Fruit fly (Drosophila melanogaster) whole organism, embryonic: Measurements from ENCODE around the gene Top3beta.

Source experiments
- Bteb2 ChIP-seq: fragments of 200-800 bp; sonication (Bioruptor generic); optimal IDR thresholded peaks from 2 replicates; lab custom pipeline; 2016; ENCODE audit warnings: missing biosample characterization, missing genetic modification characterization
- CG10366 ChIP-seq: fragments of 200-800 bp; sonication (Bioruptor generic); IDR thresholded peaks from 2 replicates; pipeline ENCODE4 v1.3.6; 2022; ENCODE audit warnings: missing biosample characterization, missing genetic modification characterization
- CG12155 ChIP-seq: fragments of 200-800 bp; sonication (Bioruptor generic); optimal IDR thresholded peaks from 3 replicates; lab custom pipeline; 2016; ENCODE audit warnings: missing biosample characterization, missing genetic modification characterization
- CG13123 ChIP-seq: fragments of 200-800 bp; sonication (Bioruptor generic); optimal IDR thresholded peaks from 2 replicates; lab custom pipeline; 2016; ENCODE audit warnings: missing biosample characterization, missing genetic modification characterization
- CG14441 ChIP-seq: fragments of 200-800 bp; sonication (Bioruptor generic); IDR thresholded peaks from 2 replicates; pipeline ENCODE4 v1.3.6; 2022; ENCODE audit warnings: missing biosample characterization, missing genetic modification characterization
- CG15073 ChIP-seq: fragments of 200-800 bp; sonication (Bioruptor generic); optimal IDR thresholded peaks from 2 replicates; lab custom pipeline; 2016; ENCODE audit warnings: missing biosample characterization, missing genetic modification characterization
- CG15269 ChIP-seq: fragments of 200-800 bp; sonication (Bioruptor generic); optimal IDR thresholded peaks from 2 replicates; lab custom pipeline; 2018; ENCODE audit warnings: missing biosample characterization, mild to moderate bottlenecking, missing genetic modification characterization, moderate library complexity
- CG16863 ChIP-seq: fragments of 200-800 bp; sonication (Bioruptor generic); optimal IDR thresholded peaks from 3 replicates; lab custom pipeline; 2016; ENCODE audit warnings: missing biosample characterization, missing genetic modification characterization
- CG17359 ChIP-seq: fragments of 200-800 bp; sonication (Bioruptor generic); optimal IDR thresholded peaks from 3 replicates; lab custom pipeline; 2018; ENCODE audit warnings: missing biosample characterization, mild to moderate bottlenecking, missing genetic modification characterization, moderate library complexity
- CG18764 ChIP-seq: fragments of 200-800 bp; sonication (Bioruptor generic); optimal IDR thresholded peaks from 3 replicates; lab custom pipeline; 2016; ENCODE audit warnings: missing biosample characterization, missing genetic modification characterization
- CG2678 ChIP-seq: fragments of 200-800 bp; sonication (Bioruptor generic); optimal IDR thresholded peaks from 3 replicates; lab custom pipeline; 2019; ENCODE audit warnings: missing biosample characterization, mild to moderate bottlenecking, missing genetic modification characterization, moderate library complexity
- CG2712 ChIP-seq: fragments of 200-800 bp; optimal IDR thresholded peaks from 3 replicates; lab custom pipeline; 2019; ENCODE audit warnings: missing biosample characterization, mild to moderate bottlenecking, missing genetic modification characterization, moderate library complexity
- CG4282 ChIP-seq: fragments of 200-800 bp; sonication (Bioruptor generic); optimal IDR thresholded peaks from 2 replicates; lab custom pipeline; 2016; ENCODE audit warnings: missing biosample characterization, missing genetic modification characterization
- CG4617 ChIP-seq: fragments of 200-800 bp; sonication (Bioruptor generic); optimal IDR thresholded peaks from 3 replicates; lab custom pipeline; 2016; ENCODE audit warnings: missing biosample characterization, missing genetic modification characterization, borderline replicate concordance
- CG4820 ChIP-seq: fragments of 200-800 bp; sonication (Bioruptor generic); optimal IDR thresholded peaks from 3 replicates; lab custom pipeline; 2016; ENCODE audit warnings: missing biosample characterization, missing genetic modification characterization
- CG7556 ChIP-seq: fragments of 200-800 bp; sonication (Bioruptor generic); optimal IDR thresholded peaks from 2 replicates; lab custom pipeline; 2017; ENCODE audit warnings: missing biosample characterization, mild to moderate bottlenecking, missing genetic modification characterization
- CG7839 ChIP-seq: fragments of 200-800 bp; sonication (Bioruptor generic); optimal IDR thresholded peaks from 3 replicates; lab custom pipeline; 2018; ENCODE audit warnings: missing biosample characterization, mild to moderate bottlenecking, missing genetic modification characterization, moderate library complexity
- CG8281 ChIP-seq: fragments of 200-800 bp; sonication (Bioruptor generic); optimal IDR thresholded peaks from 2 replicates; lab custom pipeline; 2018; ENCODE audit warnings: missing biosample characterization, mild to moderate bottlenecking, missing genetic modification characterization, moderate library complexity
- CG8924 ChIP-seq: fragments of 200-800 bp; optimal IDR thresholded peaks from 3 replicates; lab custom pipeline; 2019; ENCODE audit warnings: missing biosample characterization, mild to moderate bottlenecking, missing genetic modification characterization, moderate library complexity
- CG9797 ChIP-seq: fragments of 200-800 bp; sonication (Bioruptor generic); optimal IDR thresholded peaks from 3 replicates; lab custom pipeline; 2018; ENCODE audit warnings: missing biosample characterization, mild to moderate bottlenecking, missing genetic modification characterization
- D ChIP-seq, 2 experiments: fragments of 200-800 bp in 1 of 2; fragments of >200 bp in 1 of 2; sonication (Bioruptor generic) in 1 of 2; optimal IDR thresholded peaks; 2 replicates in 1 of 2; 3 replicates in 1 of 2; lab custom pipeline; 2017; ENCODE audit warnings: mild to moderate bottlenecking in 1 of 2, missing biosample characterization in 1 of 2, missing genetic modification characterization in 1 of 2, missing genetic modification reagents in 1 of 2
- Deaf1 ChIP-seq: fragments of 200-800 bp; optimal IDR thresholded peaks from 3 replicates; lab custom pipeline; 2019; ENCODE audit warnings: missing biosample characterization, mild to moderate bottlenecking, missing genetic modification characterization, moderate library complexity
- Dfd ChIP-seq, 2 experiments: fragments of >200 bp; optimal IDR thresholded peaks; 2 replicates each; lab custom pipeline; 2017; ENCODE audit warnings: missing biosample characterization in 2 of 2, missing genetic modification characterization in 2 of 2
- Dref ChIP-seq: fragments of 200-800 bp; sonication (Bioruptor generic); IDR thresholded peaks from 2 replicates; pipeline ENCODE4 v1.3.6; 2022; ENCODE audit warnings: missing biosample characterization, missing genetic modification characterization
- Drgx ChIP-seq: fragments of 200-800 bp; sonication (Bioruptor generic); IDR thresholded peaks from 2 replicates; pipeline ENCODE4 v1.3.6; 2022; ENCODE audit warnings: missing biosample characterization, missing genetic modification characterization
- E2f1 ChIP-seq: fragments of 200-800 bp; sonication (Bioruptor generic); IDR thresholded peaks from 2 replicates; pipeline ENCODE4 v1.3.6; 2022; ENCODE audit warnings: missing biosample characterization, missing genetic modification characterization
- Ets65A ChIP-seq: fragments of 200-800 bp; sonication (Bioruptor generic); peaks from one replicate; lab custom pipeline; 2016; ENCODE audit warnings: missing biosample characterization, missing genetic modification characterization
- HLH54F ChIP-seq: fragments of 200-800 bp; sonication (Bioruptor generic); optimal IDR thresholded peaks from 3 replicates; lab custom pipeline; 2016; ENCODE audit warnings: missing biosample characterization, missing genetic modification characterization
- Kr ChIP-seq: fragments of 200-800 bp; sonication (Bioruptor generic); optimal IDR thresholded peaks from 2 replicates; lab custom pipeline; 2017; ENCODE audit warnings: missing biosample characterization, mild to moderate bottlenecking, missing genetic modification characterization
- Sox102F ChIP-seq: fragments of 200-800 bp; sonication (Bioruptor generic); optimal IDR thresholded peaks from 2 replicates; lab custom pipeline; 2018; ENCODE audit warnings: missing biosample characterization, mild to moderate bottlenecking, missing genetic modification characterization, moderate library complexity
- az2 ChIP-seq: fragments of 200-800 bp; sonication (Bioruptor generic); optimal IDR thresholded peaks from 3 replicates; lab custom pipeline; 2016; ENCODE audit warnings: missing biosample characterization, missing genetic modification characterization
- bsh ChIP-seq, 2 experiments: fragments of 200-800 bp; sonication (Bioruptor generic); optimal IDR thresholded peaks; 2 replicates each; lab custom pipeline; 2017 to 2018; ENCODE audit warnings: mild to moderate bottlenecking in 2 of 2, missing biosample characterization in 2 of 2, missing genetic modification characterization in 2 of 2, moderate library complexity in 1 of 2
- caup ChIP-seq: fragments of 200-800 bp; sonication (Bioruptor generic); optimal IDR thresholded peaks from 3 replicates; lab custom pipeline; 2017; ENCODE audit warnings: missing biosample characterization, mild to moderate bottlenecking, missing genetic modification characterization, moderate library complexity; ENCODE audit not compliant: severe bottlenecking
- crp ChIP-seq, 2 experiments: fragments of 200-800 bp; sonication (Bioruptor generic); optimal IDR thresholded peaks; 2 replicates in 1 of 2; 3 replicates in 1 of 2; lab custom pipeline; 2017; ENCODE audit warnings: missing biosample characterization in 2 of 2, missing genetic modification characterization in 2 of 2, mild to moderate bottlenecking in 1 of 2, moderate library complexity in 1 of 2
- dan ChIP-seq: fragments of 200-800 bp; sonication (Bioruptor generic); IDR thresholded peaks from 2 replicates; pipeline ENCODE4 v1.3.6; 2022; ENCODE audit warnings: missing biosample characterization, missing genetic modification characterization
- dmrt99B ChIP-seq: fragments of 200-800 bp; sonication (Bioruptor generic); optimal IDR thresholded peaks from 2 replicates; lab custom pipeline; 2018; ENCODE audit warnings: missing biosample characterization, mild to moderate bottlenecking, missing genetic modification characterization, moderate library complexity
- gro ChIP-seq: fragments of 200-800 bp; sonication (Bioruptor generic); optimal IDR thresholded peaks from 2 replicates; lab custom pipeline; 2016; ENCODE audit warnings: missing biosample characterization, missing genetic modification characterization
- hb ChIP-seq: fragments of 200-800 bp; sonication (Bioruptor generic); IDR thresholded peaks from 3 replicates; pipeline ENCODE4 v1.3.6; 2022; ENCODE audit warnings: missing biosample characterization, missing genetic modification characterization; ENCODE audit not compliant: partially characterized antibody
- phol ChIP-seq: fragments of 200-800 bp; sonication (Bioruptor generic); optimal IDR thresholded peaks from 3 replicates; lab custom pipeline; 2018; ENCODE audit warnings: missing biosample characterization, mild to moderate bottlenecking, missing genetic modification characterization, moderate library complexity
- ranshi ChIP-seq: fragments of 200-800 bp; sonication (Bioruptor generic); IDR thresholded peaks from 2 replicates; pipeline ENCODE4 v1.3.6; 2022; ENCODE audit warnings: missing biosample characterization, missing genetic modification characterization
- run ChIP-seq: fragments of 200-800 bp; sonication (Bioruptor generic); optimal IDR thresholded peaks from 3 replicates; lab custom pipeline; 2018; ENCODE audit warnings: missing biosample characterization, mild to moderate bottlenecking, missing genetic modification characterization
- salm ChIP-seq: fragments of 200-800 bp; sonication (Bioruptor generic); optimal IDR thresholded peaks from 2 replicates; lab custom pipeline; 2018; ENCODE audit warnings: missing biosample characterization, mild to moderate bottlenecking, missing genetic modification characterization
- sc ChIP-seq, 3 experiments: fragments of >200 bp in 2 of 3; fragments of 200-800 bp in 1 of 3; sonication (Bioruptor generic) in 1 of 3; optimal IDR thresholded peaks; 2 replicates in 2 of 3; 3 replicates in 1 of 3; lab custom pipeline; 2017; ENCODE audit warnings: mild to moderate bottlenecking in 1 of 3, missing biosample characterization in 1 of 3, missing genetic modification characterization in 1 of 3, missing genetic modification reagents in 1 of 3
- schlank ChIP-seq: fragments of 200-800 bp; sonication (Bioruptor generic); optimal IDR thresholded peaks from 2 replicates; lab custom pipeline; 2018; ENCODE audit warnings: missing biosample characterization, mild to moderate bottlenecking, missing genetic modification characterization
- scrt ChIP-seq: fragments of 200-800 bp; sonication (Bioruptor generic); optimal IDR thresholded peaks from 2 replicates; lab custom pipeline; 2018; ENCODE audit warnings: missing biosample characterization, mild to moderate bottlenecking, missing genetic modification characterization, moderate library complexity
- slp2 ChIP-seq: fragments of 200-800 bp; sonication (Bioruptor generic); optimal IDR thresholded peaks from 2 replicates; lab custom pipeline; 2016; ENCODE audit warnings: missing biosample characterization, missing genetic modification characterization
- ttk ChIP-seq: fragments of 200-800 bp; sonication (Bioruptor generic); IDR thresholded peaks from 2 replicates; pipeline ENCODE4 v2.1.2; 2022; ENCODE audit warnings: missing biosample characterization, missing genetic modification characterization
- vvl ChIP-seq: fragments of 200-800 bp; sonication (Bioruptor generic); IDR thresholded peaks from 2 replicates; pipeline ENCODE4 v1.3.6; 2022; ENCODE audit warnings: missing biosample characterization, missing genetic modification characterization
- zfh2 ChIP-seq: fragments of 200-800 bp; sonication (Bioruptor generic); optimal IDR thresholded peaks from 2 replicates; lab custom pipeline; 2016; ENCODE audit warnings: missing biosample characterization, missing genetic modification characterization

Gene Top3beta

DNA sequence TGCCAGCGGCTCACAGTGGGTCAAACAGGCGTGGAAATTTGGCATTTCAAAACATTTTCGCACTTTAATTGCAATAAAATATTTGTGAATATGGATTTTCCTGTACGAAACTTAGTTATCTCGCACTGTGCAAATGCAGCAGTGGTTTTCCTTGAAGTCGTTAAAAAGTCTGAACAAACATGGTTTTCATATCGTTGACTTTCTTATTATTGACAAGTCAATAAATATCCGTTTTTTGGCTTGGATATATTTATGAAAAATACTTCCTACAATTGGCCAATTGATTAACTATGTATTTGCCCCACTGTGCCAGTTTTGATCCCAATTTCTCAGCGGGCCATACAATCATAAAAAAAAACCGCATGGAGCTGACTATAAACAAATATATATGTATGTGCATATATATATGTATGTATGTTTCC, 22.3 kb downstream of the Top3beta start (continued):
- peak; percentile 93 for TF ChIP-seq CG13123 (GFP tag; lab: Kevin White, UChicago)
- TF ChIP-seq CG2712 (tag; lab: Kevin White, UChicago) = peak; percentile 96
- TF ChIP-seq HLH54F (GFP tag; lab: Kevin White, UChicago) = peak; percentile 95
- TF ChIP-seq CG4617 (GFP tag; lab: Kevin White, UChicago) = peak; percentile 87
- TF ChIP-seq Drgx (GFP tag; lab: Robert Waterston, UW) = peak; percentile 95
- TF ChIP-seq CG18764 = peak; percentile 91
- TF ChIP-seq Ets65A (GFP tag; lab: Kevin White, UChicago) = peak; percentile 99
- peak; percentile 94 for TF ChIP-seq CG4282 (GFP tag; lab: Kevin White, UChicago)
- TF ChIP-seq CG15073 = peak; percentile 82
- peak; percentile 97 for TF ChIP-seq CG16863
- peak; percentile 93 for TF ChIP-seq CG10366 (GFP tag; lab: Robert Waterston, UW)
- 0 out of 2 replicates have a peak, but pooled peaks have one; percentile 23 for TF ChIP-seq Dref (GFP tag; lab: Robert Waterston, UW)
- TF ChIP-seq Sox102F (GFP tag; lab: Kevin White, UChicago) = peak; percentile 99
- peak; percentile 97 for TF ChIP-seq CG7839 (tag; lab: Kevin White, UChicago)
- peak; percentile 96 for TF ChIP-seq ttk (GFP tag; lab: Robert Waterston, UW)
- TF ChIP-seq CG4820 = peak; percentile 96
- peak; percentile 96 for TF ChIP-seq CG17359 (tag; lab: Kevin White, UChicago)
- peak; percentile 82 for TF ChIP-seq CG8281 (tag; lab: Kevin White, UChicago)
- peak; percentile 97 for TF ChIP-seq salm (tag; lab: Kevin White, UChicago)
- TF ChIP-seq dan (GFP tag; lab: Robert Waterston, UW) = peak; percentile 47; the same call in 1 of the 2 replicates
- peak; percentile 90 for TF ChIP-seq CG12155 (GFP tag; lab: Kevin White, UChicago)
- TF ChIP-seq vvl (GFP tag; lab: Robert Waterston, UW) = peak; percentile 95
- TF ChIP-seq CG15269 (tag; lab: Kevin White, UChicago) = peak; percentile 98
- no peak for TF ChIP-seq Kr (GFP tag; lab: Kevin White, UChicago)
- TF ChIP-seq sc (optimal IDR thresholded peaks at IDR 0.05; lab: Kevin White, UChicago) = no peak
- TF ChIP-seq sc (GFP tag; optimal IDR thresholded peaks at IDR 0.05; lab: Kevin White, UChicago) = peak; percentile 92
- TF ChIP-seq az2 (GFP tag; lab: Kevin White, UChicago) = peak; percentile 98
- TF ChIP-seq CG7556 (GFP tag; lab: Kevin White, UChicago) = peak; percentile 97
- TF ChIP-seq CG8924 (tag; lab: Kevin White, UChicago) = peak; percentile 97
- peak; percentile 95 for TF ChIP-seq run (tag; lab: Kevin White, UChicago)
- peak; percentile 85 for TF ChIP-seq scrt (GFP tag; lab: Kevin White, UChicago)
- peak; percentile 91 to 96 for TF ChIP-seq bsh (GFP tag; optimal IDR thresholded peaks at IDR 0.05; lab: Kevin White, UChicago)
- TF ChIP-seq CG9797 (GFP tag; lab: Kevin White, UChicago) = peak; percentile 35
- peak; percentile 97 for TF ChIP-seq phol (tag; lab: Kevin White, UChicago)
- TF ChIP-seq E2f1 (GFP tag; lab: Robert Waterston, UW) = peak; percentile 93
- no peak for TF ChIP-seq Dfd (GFP tag; optimal IDR thresholded peaks at IDR 0.05; lab: Kevin White, UChicago)
- peak; percentile 92 for TF ChIP-seq caup (GFP tag; lab: Kevin White, UChicago)
- TF ChIP-seq zfh2 (GFP tag; lab: Kevin White, UChicago) = peak; percentile 89
- peak; percentile 99 for TF ChIP-seq dmrt99B (tag; lab: Kevin White, UChicago)
- peak; percentile 92 for TF ChIP-seq schlank (tag; lab: Kevin White, UChicago)
- no peak for TF ChIP-seq D (optimal IDR thresholded peaks at IDR 0.05; lab: Kevin White, UChicago)
- peak; percentile 96 for TF ChIP-seq D (GFP tag; optimal IDR thresholded peaks at IDR 0.05; lab: Kevin White, UChicago)
- TF ChIP-seq slp2 (GFP tag; lab: Kevin White, UChicago) = peak; percentile 96
- TF ChIP-seq gro (GFP tag; lab: Kevin White, UChicago) = peak; percentile 88
- TF ChIP-seq Deaf1 (tag; lab: Kevin White, UChicago) = peak; percentile 76
- TF ChIP-seq crp (GFP tag; optimal IDR thresholded peaks at IDR 0.05; lab: Kevin White, UChicago) = peak in 1 of 2 experiments; percentile 67
- TF ChIP-seq CG14441 (GFP tag; lab: Robert Waterston, UW) = peak; percentile 95
- peak; percentile 92 for TF ChIP-seq ranshi (GFP tag; lab: Robert Waterston, UW)
- peak; percentile 94 for TF ChIP-seq Bteb2 (GFP tag; lab: Kevin White, UChicago)
- TF ChIP-seq CG2678 (tag; lab: Kevin White, UChicago) = peak; percentile 97
- 0 out of 3 replicates have a peak, but pooled peaks have one; percentile 36 for TF ChIP-seq hb
